Fruit fly (Drosophila melanogaster) whole organism, embryonic: Measurements from ENCODE around the gene DCP2.

Experiments
- Adf1 ChIP-seq: fragments of 200-800 bp; sonication (Bioruptor generic); IDR thresholded peaks from 2 replicates; pipeline ENCODE4 v1.3.6; 2022; ENCODE audit warnings: missing biosample characterization, missing genetic modification characterization
- Asciz ChIP-seq: fragments of 200-800 bp; sonication (Bioruptor generic); optimal IDR thresholded peaks from 2 replicates; lab custom pipeline; 2017; ENCODE audit warnings: missing biosample characterization, mild to moderate bottlenecking, missing genetic modification characterization, missing genetic modification reagents
- B-H2 ChIP-seq: fragments of 200-800 bp; sonication (Bioruptor generic); optimal IDR thresholded peaks from 2 replicates; lab custom pipeline; 2018; ENCODE audit warnings: missing biosample characterization, mild to moderate bottlenecking, missing genetic modification characterization
- CG10959 ChIP-seq: fragments of 200-800 bp; sonication (Bioruptor generic); IDR thresholded peaks from 2 replicates; pipeline ENCODE4 v1.3.6; 2022; ENCODE audit warnings: missing biosample characterization, missing genetic modification characterization
- CG10979 ChIP-seq: fragments of 200-800 bp; sonication (Bioruptor generic); optimal IDR thresholded peaks from 2 replicates; lab custom pipeline; 2018; ENCODE audit warnings: missing biosample characterization, mild to moderate bottlenecking, missing genetic modification characterization, moderate library complexity
- CG12071 ChIP-seq: fragments of 200-800 bp; sonication (Bioruptor generic); optimal IDR thresholded peaks from 3 replicates; lab custom pipeline; 2018; ENCODE audit warnings: missing biosample characterization, mild to moderate bottlenecking, missing genetic modification characterization
- CG12104 ChIP-seq: fragments of 200-800 bp; sonication (Bioruptor generic); optimal IDR thresholded peaks from 3 replicates; lab custom pipeline; 2016; ENCODE audit warnings: missing biosample characterization, missing genetic modification characterization
- CG14441 ChIP-seq: fragments of 200-800 bp; sonication (Bioruptor generic); IDR thresholded peaks from 2 replicates; pipeline ENCODE4 v1.3.6; 2022; ENCODE audit warnings: missing biosample characterization, missing genetic modification characterization
- CG14860 ChIP-seq: fragments of 200-800 bp; sonication (Bioruptor generic); IDR thresholded peaks from 3 replicates; pipeline ENCODE4 v1.3.6; 2022; ENCODE audit warnings: missing biosample characterization, missing genetic modification characterization; ENCODE audit not compliant: partially characterized antibody
- CG14965 ChIP-seq: fragments of 200-800 bp; sonication (Bioruptor generic); optimal IDR thresholded peaks from 2 replicates; lab custom pipeline; 2016; ENCODE audit warnings: missing biosample characterization, missing genetic modification characterization, borderline replicate concordance
- CG17385 ChIP-seq: fragments of 200-800 bp; sonication (Bioruptor generic); optimal IDR thresholded peaks from 3 replicates; lab custom pipeline; 2018; ENCODE audit warnings: missing biosample characterization, mild to moderate bottlenecking, missing genetic modification characterization
- CG2120 ChIP-seq: fragments of 200-800 bp; sonication (Bioruptor generic); optimal IDR thresholded peaks from 3 replicates; lab custom pipeline; 2016; ENCODE audit warnings: missing biosample characterization, missing genetic modification characterization
- CG30431 ChIP-seq: fragments of 200-800 bp; sonication (Bioruptor generic); optimal IDR thresholded peaks from 2 replicates; lab custom pipeline; 2017; ENCODE audit warnings: missing biosample characterization, missing genetic modification characterization
- CG32772 ChIP-seq: fragments of 200-800 bp; sonication (Bioruptor generic); IDR thresholded peaks from 2 replicates; pipeline ENCODE4 v1.3.6; 2022; ENCODE audit warnings: missing biosample characterization, missing genetic modification characterization
- CG33213 ChIP-seq: fragments of 200-800 bp; sonication (Bioruptor generic); optimal IDR thresholded peaks from 3 replicates; lab custom pipeline; 2016; ENCODE audit warnings: missing biosample characterization, missing genetic modification characterization
- CG34376 ChIP-seq: fragments of 200-800 bp; sonication (Bioruptor generic); optimal IDR thresholded peaks from 2 replicates; lab custom pipeline; 2018; ENCODE audit warnings: missing biosample characterization, mild to moderate bottlenecking, missing genetic modification characterization
- CG4328 ChIP-seq: fragments of 200-800 bp; sonication (Bioruptor generic); optimal IDR thresholded peaks from 3 replicates; lab custom pipeline; 2017; ENCODE audit warnings: missing biosample characterization, missing genetic modification reagents, missing genetic modification characterization
- CG9817 ChIP-seq: fragments of 200-800 bp; sonication (Bioruptor generic); optimal IDR thresholded peaks from 2 replicates; lab custom pipeline; 2018; ENCODE audit warnings: missing biosample characterization, mild to moderate bottlenecking, missing genetic modification characterization, moderate library complexity
- CG9932 ChIP-seq: fragments of 200-800 bp; sonication (Bioruptor generic); IDR thresholded peaks from 2 replicates; pipeline ENCODE4 v1.3.6; 2022; ENCODE audit warnings: missing biosample characterization, missing genetic modification characterization
- CkIIα-i1 ChIP-seq: fragments of 200-800 bp; sonication (Bioruptor generic); IDR thresholded peaks from 2 replicates; pipeline ENCODE4 v1.3.6; 2022; ENCODE audit warnings: missing biosample characterization, missing genetic modification characterization
- Dad ChIP-seq: fragments of 200-800 bp; sonication (Bioruptor generic); optimal IDR thresholded peaks from 3 replicates; lab custom pipeline; 2016; ENCODE audit warnings: missing biosample characterization, missing genetic modification characterization
- Dip2 ChIP-seq: fragments of 200-800 bp; sonication (Bioruptor generic); IDR thresholded peaks from 2 replicates; pipeline ENCODE4 v1.3.6; 2022; ENCODE audit warnings: missing biosample characterization, missing genetic modification characterization
- Drgx ChIP-seq: fragments of 200-800 bp; sonication (Bioruptor generic); IDR thresholded peaks from 2 replicates; pipeline ENCODE4 v1.3.6; 2022; ENCODE audit warnings: missing biosample characterization, missing genetic modification characterization
- HLH4C ChIP-seq: fragments of 200-800 bp; sonication (Bioruptor generic); IDR thresholded peaks from 3 replicates; pipeline ENCODE4 v1.3.6; 2022; ENCODE audit warnings: missing biosample characterization, missing genetic modification characterization; ENCODE audit not compliant: partially characterized antibody
- Hr51 ChIP-seq, 2 experiments: fragments of 200-800 bp; sonication (Bioruptor generic); optimal IDR thresholded peaks; 2 replicates in 1 of 2; 3 replicates in 1 of 2; lab custom pipeline; 2016 to 2018; ENCODE audit warnings: missing biosample characterization in 2 of 2, missing genetic modification characterization in 2 of 2, mild to moderate bottlenecking in 1 of 2, moderate library complexity in 1 of 2
- Jarid2 ChIP-seq: fragments of 200-800 bp; sonication (Bioruptor generic); optimal IDR thresholded peaks from 3 replicates; lab custom pipeline; 2017; ENCODE audit warnings: mild to moderate bottlenecking, missing biosample characterization, missing genetic modification reagents, missing genetic modification characterization
- Nf-YB ChIP-seq: fragments of 200-800 bp; sonication (Bioruptor generic); optimal IDR thresholded peaks from 3 replicates; lab custom pipeline; 2019; ENCODE audit warnings: missing biosample characterization, mild to moderate bottlenecking, missing genetic modification characterization, moderate library complexity
- Nf-YC ChIP-seq: fragments of 200-800 bp; optimal IDR thresholded peaks from 3 replicates; lab custom pipeline; 2019; ENCODE audit warnings: missing biosample characterization, mild to moderate bottlenecking, missing genetic modification characterization, moderate library complexity
- NfI ChIP-seq: fragments of 200-800 bp; sonication (Bioruptor generic); optimal IDR thresholded peaks from 3 replicates; lab custom pipeline; 2018; ENCODE audit warnings: missing biosample characterization, mild to moderate bottlenecking, missing genetic modification characterization, moderate library complexity
- Xrp1 ChIP-seq: fragments of 200-800 bp; sonication (Bioruptor generic); IDR thresholded peaks from 2 replicates; pipeline ENCODE4 v1.3.6; 2022; ENCODE audit warnings: missing biosample characterization, missing genetic modification characterization
- al ChIP-seq: fragments of 200-800 bp; sonication (Bioruptor generic); IDR thresholded peaks from 2 replicates; pipeline ENCODE4 v1.3.6; 2022; ENCODE audit warnings: missing biosample characterization, missing genetic modification characterization
- bowl ChIP-seq: fragments of 200-800 bp; sonication (Bioruptor generic); IDR thresholded peaks from 2 replicates; pipeline ENCODE4 v1.3.6; 2022; ENCODE audit warnings: missing biosample characterization, missing genetic modification characterization
- btn ChIP-seq: fragments of 200-800 bp; sonication (Bioruptor generic); optimal IDR thresholded peaks from 2 replicates; lab custom pipeline; 2016; ENCODE audit warnings: missing biosample characterization, missing genetic modification characterization
- crol ChIP-seq: fragments of 200-800 bp; sonication (Bioruptor generic); IDR thresholded peaks from 2 replicates; pipeline ENCODE4 v1.3.6; 2022; ENCODE audit warnings: missing biosample characterization, missing genetic modification characterization
- dpn ChIP-seq, 2 experiments: fragments of 200-800 bp; sonication (Bioruptor generic); optimal IDR thresholded peaks; 3 replicates each; lab custom pipeline; 2016; ENCODE audit warnings: missing biosample characterization in 2 of 2, missing genetic modification characterization in 2 of 2
- emc ChIP-seq: fragments of 200-800 bp; sonication (Bioruptor generic); optimal IDR thresholded peaks from 2 replicates; lab custom pipeline; 2016; ENCODE audit warnings: missing biosample characterization, missing genetic modification characterization
- en ChIP-seq: fragments of 200-800 bp; sonication (Bioruptor generic); optimal IDR thresholded peaks from 2 replicates; lab custom pipeline; 2016; ENCODE audit warnings: missing biosample characterization, missing genetic modification characterization
- esg ChIP-seq: fragments of 200-800 bp; sonication (Bioruptor generic); conservative IDR thresholded peaks from 2 replicates; pipeline ENCODE4 v1.3.6; 2022; ENCODE audit warnings: missing biosample characterization, missing genetic modification characterization
- gce ChIP-seq: fragments of 200-800 bp; sonication (Bioruptor generic); IDR thresholded peaks from 3 replicates; pipeline ENCODE4 v1.3.6; 2022; ENCODE audit warnings: missing biosample characterization, missing genetic modification characterization
- gro ChIP-seq: fragments of 200-800 bp; sonication (Bioruptor generic); optimal IDR thresholded peaks from 2 replicates; lab custom pipeline; 2016; ENCODE audit warnings: missing biosample characterization, missing genetic modification characterization
- kay ChIP-seq: fragments of 200-800 bp; sonication (Bioruptor generic); optimal IDR thresholded peaks from 2 replicates; lab custom pipeline; 2016; ENCODE audit warnings: missing biosample characterization, missing genetic modification characterization
- klu ChIP-seq: fragments of 200-800 bp; sonication (Bioruptor generic); IDR thresholded peaks from 2 replicates; pipeline ENCODE4 v1.3.6; 2022; ENCODE audit warnings: missing biosample characterization, missing genetic modification characterization
- lilli ChIP-seq: fragments of 200-800 bp; sonication (Bioruptor generic); optimal IDR thresholded peaks from 3 replicates; lab custom pipeline; 2016; ENCODE audit warnings: missing biosample characterization, missing genetic modification characterization
- oc ChIP-seq: fragments of 200-800 bp; sonication (Bioruptor generic); optimal IDR thresholded peaks from 2 replicates; lab custom pipeline; 2018; ENCODE audit warnings: missing biosample characterization, mild to moderate bottlenecking, missing genetic modification characterization, moderate library complexity
- odd ChIP-seq: fragments of 200-800 bp; sonication (Bioruptor generic); optimal IDR thresholded peaks from 2 replicates; lab custom pipeline; 2017; ENCODE audit warnings: missing biosample characterization, mild to moderate bottlenecking, missing genetic modification characterization
- p53 ChIP-seq: fragments of 200-800 bp; sonication (Bioruptor generic); optimal IDR thresholded peaks from 2 replicates; lab custom pipeline; 2016; ENCODE audit warnings: missing biosample characterization, missing genetic modification characterization
- pita ChIP-seq: fragments of 200-800 bp; sonication (Bioruptor generic); optimal IDR thresholded peaks from 2 replicates; lab custom pipeline; 2017; ENCODE audit warnings: missing biosample characterization, mild to moderate bottlenecking, missing genetic modification characterization
- scrt ChIP-seq: fragments of 200-800 bp; sonication (Bioruptor generic); optimal IDR thresholded peaks from 2 replicates; lab custom pipeline; 2018; ENCODE audit warnings: missing biosample characterization, mild to moderate bottlenecking, missing genetic modification characterization, moderate library complexity
- sima ChIP-seq: fragments of 200-800 bp; sonication (Bioruptor generic); optimal IDR thresholded peaks from 2 replicates; lab custom pipeline; 2016; ENCODE audit warnings: missing biosample characterization, missing genetic modification characterization
- stc ChIP-seq: fragments of 200-800 bp; sonication (Bioruptor generic); IDR thresholded peaks from 2 replicates; pipeline ENCODE4 v1.3.6; 2022; ENCODE audit warnings: missing biosample characterization, missing genetic modification characterization
- tap ChIP-seq: fragments of 200-800 bp; optimal IDR thresholded peaks from 3 replicates; lab custom pipeline; 2019; ENCODE audit warnings: missing biosample characterization, mild to moderate bottlenecking, missing genetic modification characterization, moderate library complexity
- tgo ChIP-seq: fragments of 200-800 bp; sonication (Bioruptor generic); IDR thresholded peaks from 3 replicates; pipeline ENCODE4 v1.3.6; 2022; ENCODE audit warnings: missing biosample characterization, missing genetic modification characterization
- wek ChIP-seq: fragments of 200-800 bp; sonication (Bioruptor generic); optimal IDR thresholded peaks from 3 replicates; lab custom pipeline; 2018; ENCODE audit warnings: missing biosample characterization, mild to moderate bottlenecking, missing genetic modification characterization, moderate library complexity

Gene DCP2

DNA sequence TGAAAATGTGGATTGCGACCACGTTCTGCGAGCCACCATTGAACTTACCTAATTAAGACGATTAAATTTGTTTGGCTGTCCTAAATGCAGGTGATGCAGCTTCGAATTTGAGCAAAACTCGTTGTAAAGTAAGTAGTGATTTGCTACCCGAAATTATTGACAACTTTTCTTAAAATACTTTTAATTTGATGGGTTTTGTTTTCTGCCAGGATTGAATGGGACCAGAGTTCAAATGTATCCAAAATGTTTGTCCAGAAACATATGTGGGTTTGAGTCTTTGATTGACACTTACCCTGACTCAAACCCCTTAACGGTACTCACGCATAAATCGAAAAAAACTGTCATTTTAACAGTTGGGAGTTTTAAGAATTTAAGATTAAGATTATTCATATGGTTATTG lies 11.0 kb upstream of the DCP2 start, which contains the start of gene CG15715 (continued):
- TF ChIP-seq CkIIα-i1: no peak
- TF ChIP-seq CG2120 (GFP tag; lab: Kevin White, UChicago): peak; percentile 23
- TF ChIP-seq emc (GFP tag; lab: Kevin White, UChicago): no peak
- TF ChIP-seq klu: no peak
- TF ChIP-seq esg: no peak
- TF ChIP-seq Drgx (GFP tag; lab: Robert Waterston, UW): no peak
- TF ChIP-seq Nf-YC: no peak
- no peak for TF ChIP-seq crol (GFP tag; lab: Robert Waterston, UW)
- TF ChIP-seq Nf-YB (GFP tag; lab: Kevin White, UChicago): no peak
- no peak for TF ChIP-seq CG9817 (tag; lab: Kevin White, UChicago)
- TF ChIP-seq CG4328: no peak
- TF ChIP-seq CG12071: no peak
- no peak for TF ChIP-seq Adf1
- no peak for TF ChIP-seq oc (tag; lab: Kevin White, UChicago)
- TF ChIP-seq wek (GFP tag; lab: Kevin White, UChicago): peak; percentile 88
- TF ChIP-seq gro (GFP tag; lab: Kevin White, UChicago): peak; percentile 21
- TF ChIP-seq al (GFP tag; lab: Robert Waterston, UW): no peak
- TF ChIP-seq CG9932: no peak
- TF ChIP-seq gce: no peak
- TF ChIP-seq B-H2: peak; percentile 18
- TF ChIP-seq CG30431: no peak
- TF ChIP-seq odd (GFP tag; lab: Kevin White, UChicago): no peak
- TF ChIP-seq CG10979 (tag; lab: Kevin White, UChicago): no peak
- TF ChIP-seq Jarid2 (GFP tag; lab: Kevin White, UChicago): no peak
- TF ChIP-seq CG34376 (GFP tag; lab: Kevin White, UChicago): peak; percentile 27
- TF ChIP-seq dpn (GFP tag; optimal IDR thresholded peaks at IDR 0.05; lab: Kevin White, UChicago): no peak
- TF ChIP-seq Xrp1 (GFP tag; lab: Robert Waterston, UW): no peak
- TF ChIP-seq Hr51 (GFP tag; optimal IDR thresholded peaks at IDR 0.05; lab: Kevin White, UChicago): no peak
- no peak for TF ChIP-seq NfI (GFP tag; lab: Kevin White, UChicago)
- TF ChIP-seq sima: no peak
- TF ChIP-seq CG10959: no peak
- no peak for TF ChIP-seq p53 (GFP tag; lab: Kevin White, UChicago)
- TF ChIP-seq CG14441 (GFP tag; lab: Robert Waterston, UW): no peak
- TF ChIP-seq CG14860 (GFP tag; lab: Robert Waterston, UW): no peak
- no peak for TF ChIP-seq Dip2 (GFP tag; lab: Robert Waterston, UW)
- peak; percentile 77 for TF ChIP-seq pita (GFP tag; lab: Kevin White, UChicago)
- TF ChIP-seq CG14965 (GFP tag; lab: Kevin White, UChicago): no peak
- TF ChIP-seq CG17385 (GFP tag; lab: Kevin White, UChicago): no peak
- TF ChIP-seq lilli: peak; percentile 26
- no peak for TF ChIP-seq tap
- TF ChIP-seq en: no peak
- no peak for TF ChIP-seq CG32772 (GFP tag; lab: Robert Waterston, UW)
- peak; percentile 81 for TF ChIP-seq CG33213 (GFP tag; lab: Kevin White, UChicago)
- TF ChIP-seq HLH4C (GFP tag; lab: Robert Waterston, UW): no peak
- TF ChIP-seq btn (GFP tag; lab: Kevin White, UChicago): no peak
- TF ChIP-seq bowl (GFP tag; lab: Robert Waterston, UW): no peak
- TF ChIP-seq stc: no peak
- no peak for TF ChIP-seq tgo (GFP tag; lab: Robert Waterston, UW)
- no peak for TF ChIP-seq scrt (GFP tag; lab: Kevin White, UChicago)
- TF ChIP-seq CG12104: no peak
- TF ChIP-seq Asciz (GFP tag; lab: Kevin White, UChicago): no peak
- TF ChIP-seq Dad (GFP tag; lab: Kevin White, UChicago): no peak
- TF ChIP-seq kay: no peak
